Worm (Caenorhabditis elegans): Measurements from ENCODE around the gene F53A3.7.

ce11 chrIII:2001210-2001609 is 49.9 kb downstream of the F53A3.7 start:
- TF ChIP-seq unc-39 (tag; optimal IDR thresholded peaks at IDR 0.05) (no peak), unc-62 (GFP tag; optimal IDR thresholded peaks at IDR 0.05 in 1 of 2) (peak in 1 of 2 experiments; percentile 30), unc-62 (tag; optimal IDR thresholded peaks at IDR 0.05) (no peak), dpl-1 (GFP tag; optimal IDR thresholded peaks at IDR 0.05) (no peak), R02D3.7 (tag; optimal IDR thresholded peaks at IDR 0.05) (no peak)
